Worm (Caenorhabditis elegans) whole organism, late embryonic: ENCODE data around the gene npr-2.

Experiments used
- C08G9.2 ChIP-seq: sonication (generic microtip); optimal IDR thresholded peaks from 2 replicates; lab custom pipeline; 2016; ENCODE audit warnings: mild to moderate bottlenecking, missing genetic modification characterization, moderate library complexity, missing compliant biosample characterization
- ama-1 ChIP-seq: fragments of 150-350 bp; optimal IDR thresholded peaks from 2 replicates; lab custom pipeline; 2014
- ets-4 ChIP-seq: sonication (generic microtip); optimal IDR thresholded peaks from 2 replicates; lab custom pipeline; 2016; ENCODE audit warnings: missing genetic modification characterization, missing compliant biosample characterization
- npax-4 ChIP-seq: sonication (generic microtip); optimal IDR thresholded peaks from 2 replicates; lab custom pipeline; 2016; ENCODE audit warnings: missing genetic modification characterization, missing compliant biosample characterization
- pqm-1 ChIP-seq: sonication (generic microtip); optimal IDR thresholded peaks from 2 replicates; lab custom pipeline; 2016; ENCODE audit warnings: missing genetic modification characterization, missing compliant biosample characterization

DNA sequence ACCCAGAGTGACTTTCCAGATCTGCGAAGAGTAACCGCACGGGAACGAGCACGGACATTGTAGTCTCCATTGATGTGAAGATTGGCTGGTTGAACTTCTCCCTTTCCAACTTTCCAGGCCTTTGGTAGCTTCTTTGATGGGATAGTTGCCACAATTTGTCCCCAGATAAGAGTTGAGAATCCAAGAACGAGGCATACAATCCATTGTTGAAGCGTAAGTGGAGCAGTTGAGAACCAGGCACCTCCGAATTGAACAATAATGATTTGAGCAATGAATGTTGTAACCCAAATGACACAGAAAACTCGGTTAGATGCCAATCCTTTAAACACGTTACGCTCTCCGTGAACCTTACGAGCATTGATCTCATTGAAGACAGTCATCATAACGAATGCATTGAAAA lies 47.1 kb upstream of the npr-2 start:
- no peak for TF ChIP-seq ets-4 (tag; lab: Kevin White, UChicago)
- no peak for TF ChIP-seq ama-1
- no peak for TF ChIP-seq pqm-1
- no peak for TF ChIP-seq C08G9.2 (tag; lab: Kevin White, UChicago)
- TF ChIP-seq npax-4 (tag; lab: Kevin White, UChicago) = no peak
